Worm (Caenorhabditis elegans) whole organism, L1 larva: ENCODE results near the gene sma-2.

ENCODE experiments used
- ama-1 ChIP-seq: fragments of 150-350 bp; optimal IDR thresholded peaks from 2 replicates; lab custom pipeline; 2014
- dsc-1 ChIP-seq: sonication (generic microtip); optimal IDR thresholded peaks from 2 replicates; lab custom pipeline; 2016; ENCODE audit warnings: mild to moderate bottlenecking, missing genetic modification characterization, missing compliant biosample characterization
- efl-3 ChIP-seq: fragments of 200-800 bp; sonication (Bioruptor generic); optimal IDR thresholded peaks from 2 replicates; lab custom pipeline; 2018; ENCODE audit warnings: mild to moderate bottlenecking, missing genetic modification characterization, missing compliant biosample characterization
- hlh-4 ChIP-seq: sonication (generic microtip); optimal IDR thresholded peaks from 2 replicates; lab custom pipeline; 2016; ENCODE audit warnings: mild to moderate bottlenecking, missing genetic modification characterization, missing compliant biosample characterization
- mep-1 ChIP-seq: fragments of 150-350 bp; optimal IDR thresholded peaks from 2 replicates; lab custom pipeline; 2014; ENCODE audit warnings: missing biosample characterization, missing genetic modification characterization
- nhr-12 ChIP-seq: sonication (generic microtip); optimal IDR thresholded peaks from 2 replicates; lab custom pipeline; 2017; ENCODE audit warnings: missing biosample characterization, missing genetic modification characterization
- snu-23 ChIP-seq: sonication (generic microtip); optimal IDR thresholded peaks from 2 replicates; lab custom pipeline; 2016; ENCODE audit warnings: missing genetic modification characterization, missing compliant biosample characterization

DNA sequence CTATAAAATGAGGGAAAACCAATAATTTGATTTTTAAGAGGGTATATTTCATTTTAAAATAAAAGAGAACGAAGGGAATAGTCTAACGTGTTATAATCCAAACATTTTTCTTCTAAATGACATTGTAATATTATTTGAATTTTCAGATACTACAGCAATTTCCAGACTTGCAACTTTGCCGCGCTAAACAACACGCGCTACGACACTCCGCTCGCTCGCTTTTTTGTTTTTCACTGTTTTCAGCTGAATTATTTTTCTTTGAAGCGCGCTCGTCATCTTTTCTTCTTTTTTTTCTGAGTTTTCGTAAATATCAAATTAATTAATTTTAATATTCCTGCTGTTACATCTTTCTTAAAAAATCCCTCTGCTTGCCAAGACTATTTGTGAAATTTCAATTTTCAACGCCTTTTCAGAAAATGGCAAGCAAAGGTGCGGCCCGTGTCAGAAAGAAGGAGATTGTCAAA lies 32.2 kb upstream of the sma-2 start, which contains the start of gene mrpl-11:
- TF ChIP-seq hlh-4 (no peak), nhr-12 (tag; lab: Kevin White, UChicago) (no peak), ama-1 (lab: Kevin White, UChicago) (no peak), snu-23 (GFP tag; lab: Kevin White, UChicago) (peak; percentile 21), mep-1 (no peak), efl-3 (GFP tag; lab: Kevin White, UChicago) (no peak), dsc-1 (tag; lab: Kevin White, UChicago) (no peak)
